Fruit fly (Drosophila melanogaster) whole organism, embryonic: ENCODE results near the gene spn-B.

ENCODE experiments used
- CG10209 ChIP-seq: fragments of 200-800 bp; sonication (Bioruptor generic); optimal IDR thresholded peaks from 3 replicates; lab custom pipeline; 2017; ENCODE audit warnings: missing biosample characterization, mild to moderate bottlenecking, missing genetic modification characterization, missing genetic modification reagents
- CG10543 ChIP-seq: fragments of 200-800 bp; sonication (Bioruptor generic); optimal IDR thresholded peaks from 3 replicates; lab custom pipeline; 2017; ENCODE audit warnings: missing biosample characterization, mild to moderate bottlenecking, missing genetic modification characterization, moderate library complexity
- CG10959 ChIP-seq: fragments of 200-800 bp; sonication (Bioruptor generic); IDR thresholded peaks from 2 replicates; pipeline ENCODE4 v1.3.6; 2022; ENCODE audit warnings: missing biosample characterization, missing genetic modification characterization
- CG12299 ChIP-seq: fragments of 200-800 bp; sonication (Bioruptor generic); optimal IDR thresholded peaks from 2 replicates; lab custom pipeline; 2018; ENCODE audit warnings: missing biosample characterization, mild to moderate bottlenecking, missing genetic modification characterization
- CG1529 ChIP-seq: fragments of 200-800 bp; sonication (Bioruptor generic); optimal IDR thresholded peaks from 3 replicates; lab custom pipeline; 2018; ENCODE audit warnings: missing biosample characterization, missing genetic modification characterization
- CG17385 ChIP-seq: fragments of 200-800 bp; sonication (Bioruptor generic); optimal IDR thresholded peaks from 3 replicates; lab custom pipeline; 2018; ENCODE audit warnings: missing biosample characterization, mild to moderate bottlenecking, missing genetic modification characterization
- CG18476 ChIP-seq: fragments of 200-800 bp; sonication (Bioruptor generic); optimal IDR thresholded peaks from 2 replicates; lab custom pipeline; 2016; ENCODE audit warnings: missing biosample characterization, mild to moderate bottlenecking, missing genetic modification characterization
- CG4424 ChIP-seq: fragments of 200-800 bp; sonication (Bioruptor generic); optimal IDR thresholded peaks from 3 replicates; lab custom pipeline; 2016; ENCODE audit warnings: missing biosample characterization, missing genetic modification characterization
- CG6272 ChIP-seq: fragments of 200-800 bp; sonication (Bioruptor generic); IDR thresholded peaks from 2 replicates; pipeline ENCODE4 v1.3.6; 2022; ENCODE audit warnings: missing biosample characterization, missing genetic modification characterization
- CG6765 ChIP-seq: fragments of 200-800 bp; sonication (Bioruptor generic); optimal IDR thresholded peaks from 3 replicates; lab custom pipeline; 2017; ENCODE audit warnings: missing biosample characterization, mild to moderate bottlenecking, missing genetic modification characterization
- CG7372 ChIP-seq: fragments of 200-800 bp; sonication (Bioruptor generic); IDR thresholded peaks from 2 replicates; pipeline ENCODE4 v1.3.6; 2022; ENCODE audit warnings: missing biosample characterization, missing genetic modification characterization
- CG8281 ChIP-seq: fragments of 200-800 bp; sonication (Bioruptor generic); optimal IDR thresholded peaks from 2 replicates; lab custom pipeline; 2018; ENCODE audit warnings: missing biosample characterization, mild to moderate bottlenecking, missing genetic modification characterization, moderate library complexity
- CG9797 ChIP-seq: fragments of 200-800 bp; sonication (Bioruptor generic); optimal IDR thresholded peaks from 3 replicates; lab custom pipeline; 2018; ENCODE audit warnings: missing biosample characterization, mild to moderate bottlenecking, missing genetic modification characterization
- CG9932 ChIP-seq: fragments of 200-800 bp; sonication (Bioruptor generic); IDR thresholded peaks from 2 replicates; pipeline ENCODE4 v1.3.6; 2022; ENCODE audit warnings: missing biosample characterization, missing genetic modification characterization
- Dad ChIP-seq: fragments of 200-800 bp; sonication (Bioruptor generic); optimal IDR thresholded peaks from 3 replicates; lab custom pipeline; 2016; ENCODE audit warnings: missing biosample characterization, missing genetic modification characterization
- Doc3 ChIP-seq: fragments of 200-800 bp; sonication (Bioruptor generic); IDR thresholded peaks from 3 replicates; pipeline ENCODE4 v1.3.6; 2022; ENCODE audit warnings: missing biosample characterization, missing genetic modification characterization; ENCODE audit not compliant: partially characterized antibody
- Dref ChIP-seq: fragments of 200-800 bp; sonication (Bioruptor generic); IDR thresholded peaks from 2 replicates; pipeline ENCODE4 v1.3.6; 2022; ENCODE audit warnings: missing biosample characterization, missing genetic modification characterization
- E2f1 ChIP-seq: fragments of 200-800 bp; sonication (Bioruptor generic); IDR thresholded peaks from 2 replicates; pipeline ENCODE4 v1.3.6; 2022; ENCODE audit warnings: missing biosample characterization, missing genetic modification characterization
- E2f2 ChIP-seq: fragments of 200-800 bp; sonication (Bioruptor generic); IDR thresholded peaks from 2 replicates; pipeline ENCODE4 v1.3.6; 2022; ENCODE audit warnings: missing biosample characterization, missing genetic modification characterization
- Elba2 ChIP-seq: fragments of 200-800 bp; sonication (Bioruptor generic); optimal IDR thresholded peaks from 3 replicates; lab custom pipeline; 2016; ENCODE audit warnings: missing biosample characterization, missing genetic modification characterization
- Fer1 ChIP-seq: fragments of 200-800 bp; sonication (Bioruptor generic); optimal IDR thresholded peaks from 2 replicates; lab custom pipeline; 2017; ENCODE audit warnings: missing biosample characterization, mild to moderate bottlenecking, missing genetic modification characterization
- GATAe ChIP-seq: fragments of 200-800 bp; sonication (Bioruptor generic); conservative IDR thresholded peaks from 2 replicates; pipeline ENCODE4 v1.3.6; 2022; ENCODE audit warnings: missing biosample characterization, missing genetic modification characterization
- Gsc ChIP-seq: fragments of 200-800 bp; sonication (Bioruptor generic); IDR thresholded peaks from 2 replicates; pipeline ENCODE4 v1.3.6; 2022; ENCODE audit warnings: missing biosample characterization, missing genetic modification characterization
- HLH3B ChIP-seq: fragments of 200-800 bp; sonication (Bioruptor generic); IDR thresholded peaks from 2 replicates; pipeline ENCODE4 v1.3.6; 2022; ENCODE audit warnings: missing biosample characterization, missing genetic modification characterization
- Myb ChIP-seq: fragments of 200-800 bp; sonication (Bioruptor generic); optimal IDR thresholded peaks from 2 replicates; lab custom pipeline; 2016; ENCODE audit warnings: missing biosample characterization, missing genetic modification characterization
- NC2α ChIP-seq: fragments of 200-800 bp; sonication (Bioruptor generic); optimal IDR thresholded peaks from 2 replicates; lab custom pipeline; 2016; ENCODE audit warnings: missing biosample characterization, missing genetic modification characterization
- NK7.1 ChIP-seq: fragments of 200-800 bp; sonication (Bioruptor generic); optimal IDR thresholded peaks from 3 replicates; lab custom pipeline; 2016; ENCODE audit warnings: missing biosample characterization, missing genetic modification characterization
- Nf-YC ChIP-seq: fragments of 200-800 bp; optimal IDR thresholded peaks from 3 replicates; lab custom pipeline; 2019; ENCODE audit warnings: missing biosample characterization, mild to moderate bottlenecking, missing genetic modification characterization, moderate library complexity
- Poxn ChIP-seq: fragments of 200-800 bp; sonication (Bioruptor generic); IDR thresholded peaks from 2 replicates; pipeline ENCODE4 v1.3.6; 2022; ENCODE audit warnings: missing biosample characterization, missing genetic modification characterization
- Rx ChIP-seq: fragments of 200-800 bp; sonication (Bioruptor generic); IDR thresholded peaks from 2 replicates; pipeline ENCODE4 v1.3.6; 2022; ENCODE audit warnings: missing biosample characterization, missing genetic modification characterization
- Xbp1 ChIP-seq: fragments of 200-800 bp; sonication (Bioruptor generic); optimal IDR thresholded peaks from 3 replicates; lab custom pipeline; 2016; ENCODE audit warnings: missing biosample characterization, mild to moderate bottlenecking, missing genetic modification characterization
- al ChIP-seq: fragments of 200-800 bp; sonication (Bioruptor generic); IDR thresholded peaks from 2 replicates; pipeline ENCODE4 v1.3.6; 2022; ENCODE audit warnings: missing biosample characterization, missing genetic modification characterization
- bab2 ChIP-seq: fragments of 200-800 bp; sonication (Bioruptor generic); optimal IDR thresholded peaks from 2 replicates; lab custom pipeline; 2016; ENCODE audit warnings: missing biosample characterization, missing genetic modification characterization
- cas ChIP-seq: fragments of 200-800 bp; sonication (Bioruptor generic); IDR thresholded peaks from 2 replicates; pipeline ENCODE4 v1.3.6; 2022; ENCODE audit warnings: missing biosample characterization, missing genetic modification characterization
- crp ChIP-seq, 2 experiments: fragments of 200-800 bp; sonication (Bioruptor generic); optimal IDR thresholded peaks; 2 replicates in 1 of 2; 3 replicates in 1 of 2; lab custom pipeline; 2017; ENCODE audit warnings: missing biosample characterization in 2 of 2, missing genetic modification characterization in 2 of 2, mild to moderate bottlenecking in 1 of 2, moderate library complexity in 1 of 2
- dimm ChIP-seq: fragments of 200-800 bp; sonication (Bioruptor generic); IDR thresholded peaks from 2 replicates; pipeline ENCODE4 v1.3.6; 2022; ENCODE audit warnings: missing biosample characterization, missing genetic modification characterization
- dysf ChIP-seq: fragments of 200-800 bp; sonication (Bioruptor generic); IDR thresholded peaks from 3 replicates; pipeline ENCODE4 v1.3.6; 2022; ENCODE audit warnings: missing biosample characterization, missing genetic modification characterization
- ewg ChIP-seq: fragments of 200-800 bp; sonication (Bioruptor generic); optimal IDR thresholded peaks from 3 replicates; lab custom pipeline; 2017; ENCODE audit warnings: mild to moderate bottlenecking, missing biosample characterization, missing genetic modification reagents, missing genetic modification characterization
- fu2 ChIP-seq: fragments of 200-800 bp; sonication (Bioruptor generic); optimal IDR thresholded peaks from 2 replicates; lab custom pipeline; 2016; ENCODE audit warnings: missing biosample characterization, missing genetic modification characterization
- gce ChIP-seq: fragments of 200-800 bp; sonication (Bioruptor generic); IDR thresholded peaks from 3 replicates; pipeline ENCODE4 v1.3.6; 2022; ENCODE audit warnings: missing biosample characterization, missing genetic modification characterization
- grau ChIP-seq: fragments of 200-800 bp; optimal IDR thresholded peaks from 3 replicates; lab custom pipeline; 2019; ENCODE audit warnings: missing biosample characterization, mild to moderate bottlenecking, missing genetic modification characterization, moderate library complexity
- gt ChIP-seq: fragments of 200-800 bp; sonication (Bioruptor generic); IDR thresholded peaks from 2 replicates; pipeline ENCODE4 v1.3.6; 2022; ENCODE audit warnings: missing biosample characterization, missing genetic modification characterization
- insv ChIP-seq, 2 experiments: fragments of 200-800 bp; sonication (Bioruptor generic); optimal IDR thresholded peaks; 3 replicates each; lab custom pipeline; 2016 to 2018; ENCODE audit warnings: missing biosample characterization in 2 of 2, missing genetic modification characterization in 2 of 2
- lab ChIP-seq: fragments of 200-800 bp; sonication (Bioruptor generic); optimal IDR thresholded peaks from 3 replicates; lab custom pipeline; 2017; ENCODE audit warnings: missing biosample characterization, missing genetic modification characterization, mild to moderate bottlenecking, moderate library complexity, missing genetic modification reagents
- lbe ChIP-seq: fragments of 200-800 bp; sonication (Bioruptor generic); optimal IDR thresholded peaks from 2 replicates; lab custom pipeline; 2016; ENCODE audit warnings: missing biosample characterization, mild to moderate bottlenecking, missing genetic modification characterization
- nerfin-1 ChIP-seq: fragments of 200-800 bp; sonication (Bioruptor generic); optimal IDR thresholded peaks from 3 replicates; lab custom pipeline; 2019; ENCODE audit warnings: missing biosample characterization, mild to moderate bottlenecking, missing genetic modification characterization, moderate library complexity
- odd ChIP-seq: fragments of 200-800 bp; sonication (Bioruptor generic); optimal IDR thresholded peaks from 2 replicates; lab custom pipeline; 2017; ENCODE audit warnings: missing biosample characterization, mild to moderate bottlenecking, missing genetic modification characterization
- psq ChIP-seq: fragments of 200-800 bp; sonication (Bioruptor generic); optimal IDR thresholded peaks from 2 replicates; lab custom pipeline; 2017; ENCODE audit warnings: missing biosample characterization, missing genetic modification characterization
- shn ChIP-seq: fragments of 200-800 bp; sonication (Bioruptor generic); optimal IDR thresholded peaks from 3 replicates; lab custom pipeline; 2016; ENCODE audit warnings: missing biosample characterization, missing genetic modification characterization
- sna ChIP-seq: fragments of 200-800 bp; sonication (Bioruptor generic); IDR thresholded peaks from 2 replicates; pipeline ENCODE4 v1.3.6; 2022; ENCODE audit warnings: missing biosample characterization, missing genetic modification characterization; ENCODE audit not compliant: partially characterized antibody
- trem ChIP-seq: fragments of 200-800 bp; optimal IDR thresholded peaks from 3 replicates; lab custom pipeline; 2019; ENCODE audit warnings: missing biosample characterization, mild to moderate bottlenecking, missing genetic modification characterization, moderate library complexity
- zen2 ChIP-seq: fragments of 200-800 bp; sonication (Bioruptor generic); IDR thresholded peaks from 3 replicates; pipeline ENCODE4 v1.3.6; 2022; ENCODE audit warnings: missing biosample characterization, missing genetic modification characterization; ENCODE audit not compliant: partially characterized antibody
- zfh2 ChIP-seq: fragments of 200-800 bp; sonication (Bioruptor generic); optimal IDR thresholded peaks from 2 replicates; lab custom pipeline; 2016; ENCODE audit warnings: missing biosample characterization, missing genetic modification characterization

The spn-B gene

dm6 chr3R:14311027-14311426, 16.8 kb upstream of the spn-B start (continued):
- no peak for TF ChIP-seq zen2 (GFP tag; lab: Robert Waterston, UW)
- no peak for TF ChIP-seq Nf-YC
- TF ChIP-seq nerfin-1: no peak
- TF ChIP-seq CG1529 (GFP tag; lab: Kevin White, UChicago): no peak
- no peak for TF ChIP-seq Dad
- no peak for TF ChIP-seq bab2 (GFP tag; lab: Kevin White, UChicago)
- TF ChIP-seq CG10959 (GFP tag; lab: Robert Waterston, UW): no peak
- TF ChIP-seq sna (GFP tag; lab: Robert Waterston, UW): no peak
- no peak for TF ChIP-seq E2f1 (GFP tag; lab: Robert Waterston, UW)
- no peak for TF ChIP-seq CG10543
- TF ChIP-seq insv (GFP tag; optimal IDR thresholded peaks at IDR 0.05; lab: Kevin White, UChicago): no peak
- TF ChIP-seq gce (GFP tag; lab: Robert Waterston, UW): no peak
- TF ChIP-seq Fer1 (GFP tag; lab: Kevin White, UChicago): no peak
- TF ChIP-seq trem (tag; lab: Kevin White, UChicago): peak; percentile 7
- TF ChIP-seq Myb (GFP tag; lab: Kevin White, UChicago): no peak
- TF ChIP-seq CG4424 (GFP tag; lab: Kevin White, UChicago): no peak
- no peak for TF ChIP-seq lbe (GFP tag; lab: Kevin White, UChicago)
- TF ChIP-seq Poxn (GFP tag; lab: Robert Waterston, UW): no peak
- TF ChIP-seq ewg (GFP tag; lab: Kevin White, UChicago): no peak
- TF ChIP-seq dysf (GFP tag; lab: Robert Waterston, UW): peak; percentile 58; the same call in 2 of the 3 replicates
- TF ChIP-seq NC2α (GFP tag; lab: Kevin White, UChicago): no peak
- TF ChIP-seq E2f2: no peak
- TF ChIP-seq lab (GFP tag; lab: Kevin White, UChicago): no peak
- TF ChIP-seq CG17385 (GFP tag; lab: Kevin White, UChicago): no peak
- no peak for TF ChIP-seq cas (GFP tag; lab: Robert Waterston, UW)
- no peak for TF ChIP-seq GATAe (GFP tag; lab: Robert Waterston, UW)
- TF ChIP-seq Elba2 (GFP tag; lab: Kevin White, UChicago): no peak
- peak; percentile 3 for TF ChIP-seq CG18476 (GFP tag; lab: Kevin White, UChicago)
- no peak for TF ChIP-seq CG8281 (tag; lab: Kevin White, UChicago)
- TF ChIP-seq crp (GFP tag; optimal IDR thresholded peaks at IDR 0.05; lab: Kevin White, UChicago): no peak
- TF ChIP-seq CG6765 (GFP tag; lab: Kevin White, UChicago): no peak
- TF ChIP-seq CG7372: 0 out of 2 replicates have a peak, but pooled peaks have one; percentile 13
- no peak for TF ChIP-seq CG9797
- no peak for TF ChIP-seq CG6272 (GFP tag; lab: Robert Waterston, UW)
- peak; percentile 30 for TF ChIP-seq grau (tag; lab: Kevin White, UChicago)
- no peak for TF ChIP-seq odd
- no peak for TF ChIP-seq Doc3 (GFP tag; lab: Robert Waterston, UW)
- peak; percentile 48 for TF ChIP-seq al (GFP tag; lab: Robert Waterston, UW)
- TF ChIP-seq CG10209 (GFP tag; lab: Kevin White, UChicago): no peak
- no peak for TF ChIP-seq Rx (GFP tag; lab: Robert Waterston, UW)
- TF ChIP-seq CG9932: peak; percentile 52; the same call in 1 of the 2 replicates
- no peak for TF ChIP-seq CG12299 (tag; lab: Kevin White, UChicago)
- TF ChIP-seq Gsc (GFP tag; lab: Robert Waterston, UW): no peak
- TF ChIP-seq HLH3B (GFP tag; lab: Robert Waterston, UW): no peak
- TF ChIP-seq dimm (GFP tag; lab: Robert Waterston, UW): no peak
- TF ChIP-seq Dref (GFP tag; lab: Robert Waterston, UW): no peak
- TF ChIP-seq Xbp1 (GFP tag; lab: Kevin White, UChicago): no peak
- TF ChIP-seq zfh2 (GFP tag; lab: Kevin White, UChicago): no peak
- TF ChIP-seq NK7.1 (GFP tag; lab: Kevin White, UChicago): no peak
- no peak for TF ChIP-seq psq (GFP tag; lab: Kevin White, UChicago)
- no peak for TF ChIP-seq fu2 (GFP tag; lab: Kevin White, UChicago)
- no peak for TF ChIP-seq gt (GFP tag; lab: Robert Waterston, UW)
- no peak for TF ChIP-seq shn
